Worm (Caenorhabditis elegans) whole organism, L4 larva: ENCODE measurements around the gene K08E4.2.
A peak's percentile ranks its signal among the peaks of the same experiment; 100 is the strongest.

Experiments
- F26F4.8 ChIP-seq: fragments of 200-800 bp; sonication (Bioruptor generic); conservative IDR thresholded peaks from 2 replicates; pipeline ENCODE4 v1.3.6; 2022; ENCODE audit warnings: missing genetic modification characterization, missing compliant biosample characterization
- F49E8.2 ChIP-seq: sonication (generic microtip); optimal IDR thresholded peaks from 2 replicates; lab custom pipeline; 2016; ENCODE audit warnings: missing compliant biosample characterization, mild to moderate bottlenecking, missing genetic modification characterization, borderline replicate concordance
- R02D3.7 ChIP-seq: fragments of 150-350 bp; sonication (generic microtip); optimal IDR thresholded peaks from 3 replicates; lab custom pipeline; 2014; ENCODE audit warnings: missing biosample characterization, missing genetic modification characterization
- Y105C5A.15 ChIP-seq: fragments of 200-800 bp; sonication (Bioruptor generic); IDR thresholded peaks from 2 replicates; pipeline ENCODE4 v1.3.6; 2022; ENCODE audit warnings: missing genetic modification characterization, missing compliant biosample characterization
- Y5F2A.4 ChIP-seq: fragments of 200-800 bp; sonication (Bioruptor generic); optimal IDR thresholded peaks from 2 replicates; lab custom pipeline; 2018; ENCODE audit warnings: mild to moderate bottlenecking, missing genetic modification characterization, missing compliant biosample characterization
- aha-1 ChIP-seq: fragments of 150-350 bp; peaks from one replicate; lab custom pipeline; 2014; ENCODE audit warnings: missing biosample characterization, missing genetic modification characterization
- ceh-28 ChIP-seq: fragments of 150-350 bp; optimal IDR thresholded peaks from 2 replicates; lab custom pipeline; 2014; ENCODE audit warnings: missing biosample characterization, missing genetic modification reagents, missing genetic modification characterization
- daf-8 ChIP-seq: fragments of 200-800 bp; sonication (Bioruptor generic); IDR thresholded peaks from 2 replicates; pipeline ENCODE4 v1.3.6; 2022; ENCODE audit warnings: missing genetic modification characterization, missing compliant biosample characterization
- dmd-8 ChIP-seq: fragments of 200-800 bp; sonication (Bioruptor generic); IDR thresholded peaks from 2 replicates; pipeline ENCODE4 v1.3.6; 2022; ENCODE audit warnings: missing genetic modification characterization, missing compliant biosample characterization
- dmd-9 ChIP-seq: fragments of 200-800 bp; sonication (Bioruptor generic); IDR thresholded peaks from 2 replicates; pipeline ENCODE4 v1.3.6; 2022; ENCODE audit warnings: missing genetic modification reagents, missing genetic modification characterization, missing compliant biosample characterization
- dpl-1 ChIP-seq: fragments of 150-350 bp; optimal IDR thresholded peaks from 2 replicates; lab custom pipeline; 2014; ENCODE audit warnings: missing biosample characterization, missing genetic modification reagents, missing genetic modification characterization
- hif-1 ChIP-seq, 2 experiments: sonication (generic microtip); optimal IDR thresholded peaks; 2 replicates each; lab custom pipeline; 2016 to 2017; ENCODE audit warnings: missing compliant biosample characterization in 2 of 2, missing genetic modification characterization in 2 of 2, missing genetic modification reagents in 2 of 2, missing genotype in 2 of 2, mild to moderate bottlenecking in 1 of 2
- hlh-30 ChIP-seq: sonication (generic microtip); optimal IDR thresholded peaks from 2 replicates; lab custom pipeline; 2017; ENCODE audit warnings: antibody characterized with exemption, mild to moderate bottlenecking, missing genetic modification characterization, missing compliant biosample characterization; ENCODE audit not compliant: insufficient read depth
- jun-1 ChIP-seq: fragments of 150-350 bp; optimal IDR thresholded peaks from 2 replicates; lab custom pipeline; 2014; ENCODE audit warnings: missing biosample characterization, missing genetic modification reagents, missing genetic modification characterization
- lim-7 ChIP-seq: fragments of 200-800 bp; sonication (Bioruptor generic); IDR thresholded peaks from 2 replicates; pipeline ENCODE4 v1.3.6; 2022; ENCODE audit warnings: missing genetic modification characterization, missing compliant biosample characterization
- lin-13 ChIP-seq: fragments of 150-350 bp; optimal IDR thresholded peaks from 2 replicates; lab custom pipeline; 2014; ENCODE audit warnings: missing biosample characterization, missing genetic modification reagents, missing genetic modification characterization
- lsy-2 ChIP-seq, 2 experiments: fragments of 150-350 bp in 1 of 2; sonication (generic microtip) in 1 of 2; optimal IDR thresholded peaks; 2 replicates each; lab custom pipeline; 2014 to 2017; ENCODE audit warnings: missing biosample characterization in 2 of 2, missing genetic modification characterization in 2 of 2
- mdl-1 ChIP-seq, 2 experiments: fragments of 150-350 bp in 1 of 2; sonication (generic microtip) in 1 of 2; optimal IDR thresholded peaks; 2 replicates each; lab custom pipeline; 2014 to 2017; ENCODE audit warnings: missing biosample characterization in 2 of 2, missing genetic modification characterization in 2 of 2
- mes-2 ChIP-seq: sonication (generic microtip); optimal IDR thresholded peaks from 2 replicates; lab custom pipeline; 2016; ENCODE audit warnings: missing genotype, mild to moderate bottlenecking, missing genetic modification characterization, missing compliant biosample characterization; ENCODE audit not compliant: poor library complexity, severe bottlenecking
- nhr-77 ChIP-seq: fragments of 150-350 bp; optimal IDR thresholded peaks from 2 replicates; lab custom pipeline; 2014; ENCODE audit warnings: missing biosample characterization, missing genetic modification characterization
- pha-4 ChIP-seq, 2 experiments: fragments of 150-350 bp in 1 of 2; fragments of 200-800 bp in 1 of 2; sonication (Bioruptor generic) in 1 of 2; IDR thresholded peaks in 1 of 2; optimal IDR thresholded peaks in 1 of 2; 2 replicates each; pipeline versions ENCODE4 v1.3.6 to Lab custom; 2014 to 2022; ENCODE audit warnings: missing genetic modification characterization in 2 of 2, missing genetic modification reagents in 2 of 2, missing biosample characterization in 1 of 2, missing compliant biosample characterization in 1 of 2
- pqm-1 ChIP-seq: sonication (generic microtip); optimal IDR thresholded peaks from 2 replicates; lab custom pipeline; 2017; ENCODE audit warnings: missing biosample characterization, missing genetic modification characterization
- sdz-12 ChIP-seq: fragments of 200-800 bp; sonication (Bioruptor generic); optimal IDR thresholded peaks from 2 replicates; lab custom pipeline; 2018; ENCODE audit warnings: mild to moderate bottlenecking, missing genetic modification characterization, missing compliant biosample characterization
- snpc-1.2 ChIP-seq: fragments of 200-800 bp; sonication (Bioruptor generic); IDR thresholded peaks from 2 replicates; pipeline ENCODE4 v1.3.6; 2022; ENCODE audit warnings: missing genetic modification reagents, missing genetic modification characterization, missing compliant biosample characterization
- spr-1 ChIP-seq: sonication (generic microtip); optimal IDR thresholded peaks from 2 replicates; lab custom pipeline; 2016; ENCODE audit warnings: mild to moderate bottlenecking, missing genetic modification characterization, missing compliant biosample characterization
- unc-62 ChIP-seq, 3 experiments: fragments of 150-350 bp in 1 of 3; sonication (generic microtip); optimal IDR thresholded peaks in 2 of 3; peaks in 1 of 3; 1 replicate in 1 of 3; 2 replicates in 2 of 3; lab custom pipeline; 2014 to 2017; ENCODE audit warnings: missing biosample characterization in 3 of 3, missing genetic modification characterization in 3 of 3, missing genetic modification reagents in 3 of 3, missing genotype in 1 of 3
- zag-1 ChIP-seq: fragments of 150-350 bp; optimal IDR thresholded peaks from 2 replicates; lab custom pipeline; 2014; ENCODE audit warnings: missing biosample characterization, missing genetic modification characterization
- zfp-2 ChIP-seq: sonication (generic microtip); optimal IDR thresholded peaks from 2 replicates; lab custom pipeline; 2016; ENCODE audit warnings: mild to moderate bottlenecking, missing genetic modification characterization, missing compliant biosample characterization

K08E4.2 gene

ce11 chrIV:12061229-12061628, 4.8 kb upstream of the K08E4.2 start, which contains the start of gene K08E4.8:
Gene K08E4.8 (minus strand): TSS chrIV:12061329.
- no peak for TF ChIP-seq Y105C5A.15 (GFP tag; lab: Robert Waterston, UW)
- no peak for TF ChIP-seq Y5F2A.4 (GFP tag; lab: Kevin White, UChicago)
- no peak for TF ChIP-seq lim-7 (GFP tag; lab: Robert Waterston, UW)
- no peak for TF ChIP-seq F49E8.2 (tag; lab: Kevin White, UChicago)
- no peak for TF ChIP-seq sdz-12
- TF ChIP-seq daf-8 (GFP tag; lab: Robert Waterston, UW): no peak
- TF ChIP-seq R02D3.7 (tag; lab: Kevin White, UChicago): no peak
- no peak for TF ChIP-seq pqm-1 (tag; lab: Kevin White, UChicago)
- TF ChIP-seq mdl-1 (tag; optimal IDR thresholded peaks at IDR 0.05; lab: Kevin White, UChicago): no peak
- TF ChIP-seq snpc-1.2 (GFP tag; lab: Robert Waterston, UW): no peak
- no peak for TF ChIP-seq spr-1 (tag; lab: Kevin White, UChicago)

DNA sequence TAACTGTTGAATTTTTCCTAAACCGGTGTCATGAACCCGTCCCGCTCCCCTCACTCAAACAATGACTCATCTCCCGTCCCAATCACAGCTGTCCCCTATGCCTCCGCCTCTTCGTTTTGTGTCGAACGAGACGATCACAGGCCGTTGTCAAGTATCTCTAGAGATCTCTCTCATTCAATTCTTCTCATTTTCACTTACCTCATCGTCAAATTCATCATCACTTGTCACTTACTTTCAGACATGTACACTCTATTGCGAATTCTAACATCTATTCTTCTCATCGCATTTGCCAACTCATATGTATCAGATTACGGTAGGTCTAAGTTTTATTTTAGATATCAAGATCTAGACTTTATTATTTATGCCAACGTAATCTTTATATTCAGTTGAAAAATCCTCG, 1.1 kb upstream of the K08E4.2 start, which contains the start of gene K08E4.3:
Gene K08E4.3, plus strand, starts transcription at position 235 of the 400 bp plus-strand sequence.
- TF ChIP-seq mes-2 (tag; lab: Kevin White, UChicago) (peak; percentile 8), hif-1 (tag; optimal IDR thresholded peaks at IDR 0.05; lab: Kevin White, UChicago) (no peak)

ce11 chrIV:12052461-12052860, 4.0 kb downstream of the K08E4.2 start:
- TF ChIP-seq nhr-77 (tag; lab: Kevin White, UChicago): no peak
- TF ChIP-seq F26F4.8 (GFP tag; lab: Robert Waterston, UW): no peak
- peak; percentile 96 for TF ChIP-seq aha-1 (tag; lab: Kevin White, UChicago)
- no peak for TF ChIP-seq zag-1 (tag; lab: Kevin White, UChicago)
- no peak for TF ChIP-seq dpl-1 (GFP tag; lab: Kevin White, UChicago)
- no peak for TF ChIP-seq lin-13
- TF ChIP-seq jun-1: no peak
- TF ChIP-seq, all 104 proteins: peak for 1

ce11 chrIV:12051049-12051792, 5.2 kb downstream of the K08E4.2 start, which contains the start of the genes bre-5 and spt-5:
Gene bre-5 (minus strand): TSS chrIV:12051215.
Gene spt-5 (plus strand): TSS chrIV:12051491.
- peak in 1 of 2 experiments; percentile 8 for TF ChIP-seq unc-62 (GFP tag; optimal IDR thresholded peaks at IDR 0.05 in 1 of 2; lab: Kevin White, UChicago)
- no peak for TF ChIP-seq unc-62 (tag; optimal IDR thresholded peaks at IDR 0.05; lab: Kevin White, UChicago)
- peak; percentile 65 for TF ChIP-seq mes-2 (tag; lab: Kevin White, UChicago)
- TF ChIP-seq dpl-1 (GFP tag; lab: Kevin White, UChicago): peak; percentile 29
- TF ChIP-seq ceh-28 (tag; lab: Kevin White, UChicago): peak; percentile 59
- no peak for TF ChIP-seq zfp-2 (tag; lab: Kevin White, UChicago)
- TF ChIP-seq dmd-8 (GFP tag; lab: Robert Waterston, UW): no peak
- peak in 1 of 2 experiments; percentile 56 for TF ChIP-seq lsy-2 (tag; optimal IDR thresholded peaks at IDR 0.05; lab: Kevin White, UChicago)
- TF ChIP-seq hlh-30 (tag; lab: Kevin White, UChicago): peak; percentile 6

DNA sequence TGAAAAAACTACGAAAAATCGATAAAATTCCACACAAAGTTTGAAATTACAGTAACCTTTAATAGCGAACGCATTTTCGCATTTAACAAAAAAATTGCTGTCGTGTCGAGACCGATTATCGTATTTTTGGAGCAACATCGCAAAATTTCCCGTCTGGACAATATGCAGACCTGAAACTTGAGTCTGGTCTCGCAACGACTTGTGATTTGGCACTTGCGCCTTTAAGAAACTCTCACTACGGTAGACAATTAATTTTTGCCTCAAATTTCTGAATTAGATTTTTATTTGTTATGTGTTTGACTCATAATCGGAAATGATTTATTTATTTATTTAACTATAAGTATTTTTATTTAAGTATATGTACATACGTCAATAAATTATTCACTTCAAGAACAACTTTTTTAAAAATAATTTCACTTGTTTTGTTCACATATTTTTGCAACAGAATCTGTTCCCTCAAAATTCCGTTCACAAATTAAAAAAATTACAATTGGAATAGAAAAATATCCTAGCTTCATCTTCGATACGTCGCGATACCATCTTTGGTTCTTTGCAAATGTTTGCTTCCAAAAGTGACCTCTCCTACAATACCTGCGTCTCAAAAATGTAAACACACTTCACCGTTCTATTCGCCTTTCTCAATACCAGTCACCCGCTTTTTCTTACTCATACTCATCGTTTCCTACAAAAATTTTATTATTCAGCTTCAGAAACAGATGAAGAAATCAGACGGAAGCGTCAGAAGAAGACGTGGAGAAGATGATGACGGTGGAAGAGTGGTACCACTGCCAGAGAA, 8.7 kb downstream of the K08E4.2 start, which contains the start of gene T12G3.4:
Gene T12G3.4, plus strand, starts transcription at position 705 of the 796 bp plus-strand sequence.
- TF ChIP-seq F49E8.2 (tag; lab: Kevin White, UChicago) (no peak), dmd-9 (GFP tag; lab: Robert Waterston, UW) (no peak), pha-4 (GFP tag; IDR thresholded peaks at IDR 0.05; lab: Robert Waterston, UW) (no peak), pha-4 (tag; optimal IDR thresholded peaks at IDR 0.05; lab: Kevin White, UChicago) (peak; percentile 68)
